Worm (Caenorhabditis elegans) whole organism, L1 larva: ENCODE results near the gene chst-1.
A peak's percentile ranks its signal among the peaks of the same experiment; 100 is the strongest.

Experiments
- F16B12.6 ChIP-seq: fragments of 150-350 bp; optimal IDR thresholded peaks from 2 replicates; lab custom pipeline; 2014; ENCODE audit warnings: missing biosample characterization, missing genetic modification characterization
- aha-1 ChIP-seq: fragments of 150-350 bp; optimal IDR thresholded peaks from 2 replicates; lab custom pipeline; 2014; ENCODE audit warnings: missing biosample characterization, missing genetic modification characterization
- alr-1 ChIP-seq: fragments of 200-800 bp; sonication (Bioruptor generic); optimal IDR thresholded peaks from 2 replicates; lab custom pipeline; 2018; ENCODE audit warnings: borderline replicate concordance, mild to moderate bottlenecking, missing genetic modification characterization, missing compliant biosample characterization
- aly-2 ChIP-seq: fragments of 150-350 bp; optimal IDR thresholded peaks from 2 replicates; lab custom pipeline; 2014; ENCODE audit warnings: missing biosample characterization, missing genetic modification characterization
- ama-1 ChIP-seq: fragments of 150-350 bp; optimal IDR thresholded peaks from 2 replicates; lab custom pipeline; 2014
- ceh-63 ChIP-seq: fragments of 200-800 bp; sonication (Bioruptor generic); optimal IDR thresholded peaks from 2 replicates; lab custom pipeline; 2018; ENCODE audit warnings: mild to moderate bottlenecking, missing genetic modification characterization, missing compliant biosample characterization
- ceh-8 ChIP-seq: fragments of 200-800 bp; sonication (Bioruptor generic); optimal IDR thresholded peaks from 2 replicates; lab custom pipeline; 2018; ENCODE audit warnings: mild to moderate bottlenecking, missing genetic modification characterization, moderate library complexity, missing compliant biosample characterization
- ceh-82 ChIP-seq, 3 experiments: fragments of 150-350 bp in 1 of 3; sonication (generic microtip) in 2 of 3; optimal IDR thresholded peaks; 2 replicates each; lab custom pipeline; 2014 to 2017; ENCODE audit warnings: missing biosample characterization in 3 of 3, missing genetic modification characterization in 3 of 3
- ceh-88 ChIP-seq: fragments of 200-800 bp; sonication (Bioruptor generic); IDR thresholded peaks from 2 replicates; pipeline ENCODE4 v1.3.6; 2022; ENCODE audit warnings: missing genetic modification characterization, missing compliant biosample characterization
- ces-1 ChIP-seq: fragments of 150-350 bp; optimal IDR thresholded peaks from 2 replicates; lab custom pipeline; 2014; ENCODE audit warnings: missing biosample characterization, missing genetic modification reagents, missing genetic modification characterization
- dpl-1 ChIP-seq, 3 experiments: fragments of 150-350 bp in 2 of 3; sonication (generic microtip) in 1 of 3; optimal IDR thresholded peaks; 2 replicates each; lab custom pipeline; 2014 to 2017; ENCODE audit warnings: missing biosample characterization in 3 of 3, missing genetic modification characterization in 3 of 3, missing genetic modification reagents in 3 of 3
- dsc-1 ChIP-seq: sonication (generic microtip); optimal IDR thresholded peaks from 2 replicates; lab custom pipeline; 2016; ENCODE audit warnings: mild to moderate bottlenecking, missing genetic modification characterization, missing compliant biosample characterization
- efl-1 ChIP-seq, 4 experiments: fragments of 150-350 bp; optimal IDR thresholded peaks in 3 of 4; peaks in 1 of 4; 1 replicate in 1 of 4; 2 replicates in 3 of 4; lab custom pipeline; 2014; ENCODE audit warnings: missing biosample characterization in 2 of 4, missing genetic modification characterization in 2 of 4, missing genetic modification reagents in 2 of 4
- efl-3 ChIP-seq: fragments of 200-800 bp; sonication (Bioruptor generic); optimal IDR thresholded peaks from 2 replicates; lab custom pipeline; 2018; ENCODE audit warnings: mild to moderate bottlenecking, missing genetic modification characterization, missing compliant biosample characterization
- egl-27 ChIP-seq, 2 experiments: fragments of 150-350 bp in 1 of 2; sonication (generic microtip); optimal IDR thresholded peaks; 3 replicates each; lab custom pipeline; 2017 to 2018; ENCODE audit warnings: missing biosample characterization in 2 of 2, missing genetic modification characterization in 2 of 2, missing genetic modification reagents in 2 of 2
- elt-2 ChIP-seq: sonication (generic microtip); optimal IDR thresholded peaks from 2 replicates; lab custom pipeline; 2016; ENCODE audit warnings: missing genetic modification characterization, mild to moderate bottlenecking, inconsistent platforms, missing compliant biosample characterization, missing genetic modification reagents
- fkh-4 ChIP-seq: sonication (generic microtip); optimal IDR thresholded peaks from 2 replicates; lab custom pipeline; 2016; ENCODE audit warnings: missing compliant biosample characterization, missing genetic modification characterization, borderline replicate concordance
- fos-1 ChIP-seq: fragments of 150-350 bp; optimal IDR thresholded peaks from 2 replicates; lab custom pipeline; 2014; ENCODE audit warnings: missing biosample characterization, missing genetic modification characterization
- grh-1 ChIP-seq: fragments of 200-800 bp; sonication (Bioruptor generic); IDR thresholded peaks from 2 replicates; pipeline ENCODE4 v1.3.6; 2022; ENCODE audit warnings: missing genetic modification reagents, missing genetic modification characterization, missing compliant biosample characterization
- hlh-17 ChIP-seq: fragments of 200-800 bp; sonication (Bioruptor generic); optimal IDR thresholded peaks from 2 replicates; lab custom pipeline; 2018; ENCODE audit warnings: missing genetic modification characterization, mild to moderate bottlenecking, missing compliant biosample characterization, moderate library complexity, borderline replicate concordance
- hpl-2 ChIP-seq: fragments of 150-350 bp; optimal IDR thresholded peaks from 2 replicates; lab custom pipeline; 2014; ENCODE audit warnings: missing biosample characterization, missing genetic modification reagents, missing genetic modification characterization
- irx-1 ChIP-seq: sonication (generic microtip); optimal IDR thresholded peaks from 2 replicates; lab custom pipeline; 2016; ENCODE audit warnings: missing genetic modification characterization, missing compliant biosample characterization
- lin-13 ChIP-seq: fragments of 150-350 bp; optimal IDR thresholded peaks from 2 replicates; lab custom pipeline; 2014; ENCODE audit warnings: missing biosample characterization, missing genetic modification reagents, missing genetic modification characterization
- lin-15B ChIP-seq: fragments of 150-350 bp; sonication (generic microtip); optimal IDR thresholded peaks from 3 replicates; lab custom pipeline; 2014; ENCODE audit warnings: missing biosample characterization, missing genetic modification characterization
- lin-35 ChIP-seq, 2 experiments: fragments of 150-350 bp; optimal IDR thresholded peaks; 2 replicates each; lab custom pipeline; 2014; ENCODE audit warnings: missing biosample characterization in 2 of 2, missing genetic modification characterization in 2 of 2, missing genetic modification reagents in 2 of 2
- lin-39 ChIP-seq: fragments of 150-350 bp; optimal IDR thresholded peaks from 2 replicates; lab custom pipeline; 2014; ENCODE audit warnings: missing biosample characterization, missing genetic modification reagents, missing genetic modification characterization
- lir-3 ChIP-seq: sonication (generic microtip); optimal IDR thresholded peaks from 2 replicates; lab custom pipeline; 2016; ENCODE audit warnings: mild to moderate bottlenecking, missing genetic modification characterization, moderate library complexity, missing compliant biosample characterization; ENCODE audit not compliant: poor library complexity
- mab-9 ChIP-seq: fragments of 200-800 bp; sonication (Bioruptor generic); IDR thresholded peaks from 2 replicates; pipeline ENCODE4 v1.3.6; 2022; ENCODE audit warnings: missing genetic modification reagents, missing genetic modification characterization, missing compliant biosample characterization
- mef-2 ChIP-seq: fragments of 150-350 bp; optimal IDR thresholded peaks from 2 replicates; lab custom pipeline; 2014; ENCODE audit warnings: missing biosample characterization, missing genetic modification characterization
- nhr-12 ChIP-seq: sonication (generic microtip); optimal IDR thresholded peaks from 2 replicates; lab custom pipeline; 2017; ENCODE audit warnings: missing biosample characterization, missing genetic modification characterization
- nhr-237 ChIP-seq: fragments of 150-350 bp; optimal IDR thresholded peaks from 2 replicates; lab custom pipeline; 2014; ENCODE audit warnings: missing biosample characterization, missing genetic modification characterization
- nhr-28 ChIP-seq: fragments of 150-350 bp; optimal IDR thresholded peaks from 2 replicates; lab custom pipeline; 2014; ENCODE audit warnings: missing biosample characterization, missing genetic modification characterization
- nhr-47 ChIP-seq: sonication (generic microtip); optimal IDR thresholded peaks from 2 replicates; lab custom pipeline; 2016; ENCODE audit warnings: mild to moderate bottlenecking, missing genetic modification characterization, moderate library complexity, missing compliant biosample characterization
- nhr-71 ChIP-seq: sonication (generic microtip); optimal IDR thresholded peaks from 2 replicates; lab custom pipeline; 2016; ENCODE audit warnings: mild to moderate bottlenecking, missing genetic modification characterization, moderate library complexity, missing compliant biosample characterization
- nhr-77 ChIP-seq: fragments of 150-350 bp; optimal IDR thresholded peaks from 2 replicates; lab custom pipeline; 2014; ENCODE audit warnings: missing biosample characterization, missing genetic modification characterization
- nhr-84 ChIP-seq: sonication (generic microtip); optimal IDR thresholded peaks from 2 replicates; lab custom pipeline; 2017; ENCODE audit warnings: missing biosample characterization, missing genetic modification characterization
- nhr-85 ChIP-seq: sonication (generic microtip); peaks from one replicate; lab custom pipeline; 2016; ENCODE audit warnings: missing genetic modification characterization, inconsistent platforms, missing compliant biosample characterization
- nhr-90 ChIP-seq: sonication (generic microtip); optimal IDR thresholded peaks from 2 replicates; lab custom pipeline; 2016; ENCODE audit warnings: mild to moderate bottlenecking, missing genetic modification characterization, missing compliant biosample characterization; ENCODE audit not compliant: poor library complexity
- pax-3 ChIP-seq: fragments of 200-800 bp; sonication (Bioruptor generic); optimal IDR thresholded peaks from 2 replicates; lab custom pipeline; 2018; ENCODE audit warnings: mild to moderate bottlenecking, missing genetic modification characterization, moderate library complexity, missing compliant biosample characterization
- rnt-1 ChIP-seq: sonication (generic microtip); optimal IDR thresholded peaks from 2 replicates; lab custom pipeline; 2016; ENCODE audit warnings: mild to moderate bottlenecking, missing genetic modification characterization, moderate library complexity, missing compliant biosample characterization
- skn-1 ChIP-seq: fragments of 150-350 bp; optimal IDR thresholded peaks from 2 replicates; lab custom pipeline; 2014; ENCODE audit warnings: missing biosample characterization, missing genetic modification characterization
- snpc-4 ChIP-seq: fragments of 150-350 bp; optimal IDR thresholded peaks from 2 replicates; lab custom pipeline; 2014; ENCODE audit warnings: missing biosample characterization, missing genetic modification characterization
- snu-23 ChIP-seq: sonication (generic microtip); optimal IDR thresholded peaks from 2 replicates; lab custom pipeline; 2016; ENCODE audit warnings: missing genetic modification characterization, missing compliant biosample characterization
- sox-4 ChIP-seq: sonication (generic microtip); optimal IDR thresholded peaks from 2 replicates; lab custom pipeline; 2016; ENCODE audit warnings: missing genetic modification characterization, missing compliant biosample characterization
- sup-37 ChIP-seq: fragments of 200-800 bp; sonication (Bioruptor generic); optimal IDR thresholded peaks from 2 replicates; lab custom pipeline; 2018; ENCODE audit warnings: mild to moderate bottlenecking, missing genetic modification characterization, missing compliant biosample characterization
- tlp-1 ChIP-seq: fragments of 150-350 bp; optimal IDR thresholded peaks from 2 replicates; lab custom pipeline; 2014; ENCODE audit warnings: missing biosample characterization, missing genetic modification characterization
- unc-130 ChIP-seq: fragments of 150-350 bp; optimal IDR thresholded peaks from 2 replicates; lab custom pipeline; 2017; ENCODE audit warnings: missing biosample characterization, missing genetic modification characterization, inconsistent platforms
- unc-86 ChIP-seq: sonication (generic microtip); optimal IDR thresholded peaks from 2 replicates; lab custom pipeline; 2016; ENCODE audit warnings: missing genetic modification characterization, missing compliant biosample characterization
- vab-15 ChIP-seq: sonication (generic microtip); optimal IDR thresholded peaks from 2 replicates; lab custom pipeline; 2017; ENCODE audit warnings: missing genotype, mild to moderate bottlenecking, missing genetic modification characterization, missing compliant biosample characterization
- zag-1 ChIP-seq: fragments of 150-350 bp; optimal IDR thresholded peaks from 2 replicates; lab custom pipeline; 2014; ENCODE audit warnings: missing biosample characterization, missing genetic modification characterization
- ztf-11 ChIP-seq, 2 experiments: sonication (generic microtip); optimal IDR thresholded peaks; 2 replicates each; lab custom pipeline; 2016 to 2017; ENCODE audit warnings: missing genetic modification characterization in 2 of 2, missing biosample characterization in 1 of 2, missing compliant biosample characterization in 1 of 2
- ztf-4 ChIP-seq: fragments of 150-350 bp; optimal IDR thresholded peaks from 2 replicates; lab custom pipeline; 2014; ENCODE audit warnings: missing biosample characterization, missing genetic modification characterization

chst-1 gene

ce11 chrII:8091528-8091927, 15.2 kb downstream of the chst-1 start (continued):
- TF ChIP-seq snu-23 (GFP tag; lab: Kevin White, UChicago) = peak; percentile 83
- TF ChIP-seq unc-130 (tag; lab: Kevin White, UChicago) = peak; percentile 8
- TF ChIP-seq nhr-237 = no peak
- TF ChIP-seq elt-2 (tag; lab: Kevin White, UChicago) = peak; percentile 78
- no peak for TF ChIP-seq ces-1 (GFP tag; lab: Kevin White, UChicago)
- TF ChIP-seq ztf-11 (tag; optimal IDR thresholded peaks at IDR 0.05; lab: Kevin White, UChicago) = no peak
- peak; percentile 49 to 71 for TF ChIP-seq lin-35 (GFP tag; optimal IDR thresholded peaks at IDR 0.05; lab: Kevin White, UChicago)
- peak; percentile 85 for TF ChIP-seq nhr-90
- TF ChIP-seq grh-1 (GFP tag; lab: Robert Waterston, UW) = peak; percentile 62
- TF ChIP-seq lir-3 (tag; lab: Kevin White, UChicago) = no peak
- peak; percentile 62 for TF ChIP-seq hpl-2 (GFP tag; lab: Kevin White, UChicago)
- TF ChIP-seq alr-1 = no peak
- TF ChIP-seq fkh-4 (tag; lab: Kevin White, UChicago) = no peak
- TF ChIP-seq aha-1 (tag; lab: Kevin White, UChicago) = no peak
- TF ChIP-seq nhr-28 (tag; lab: Kevin White, UChicago) = no peak
- peak; percentile 67 for TF ChIP-seq skn-1 (tag; lab: Kevin White, UChicago)
- no peak for TF ChIP-seq lin-15B
- TF ChIP-seq nhr-12 (tag; lab: Kevin White, UChicago) = no peak
- no peak for TF ChIP-seq unc-86 (tag; lab: Kevin White, UChicago)
- TF ChIP-seq fos-1 = peak; percentile 41
- TF ChIP-seq sup-37 = no peak
- TF ChIP-seq ama-1 = peak; percentile 73
- no peak for TF ChIP-seq efl-3 (GFP tag; lab: Kevin White, UChicago)
- TF ChIP-seq egl-27 (tag; optimal IDR thresholded peaks at IDR 0.05; lab: Kevin White, UChicago) = peak in 1 of 2 experiments; percentile 6
- no peak for TF ChIP-seq ztf-4 (tag; lab: Kevin White, UChicago)
- peak; percentile 87 for TF ChIP-seq nhr-71
- peak; percentile 46 to 57 (median 57) for TF ChIP-seq dpl-1 (GFP tag; optimal IDR thresholded peaks at IDR 0.05; lab: Kevin White, UChicago)
- peak; percentile 49 for TF ChIP-seq dsc-1 (tag; lab: Kevin White, UChicago)
- no peak for TF ChIP-seq irx-1 (tag; lab: Kevin White, UChicago)
- TF ChIP-seq pax-3 (tag; lab: Kevin White, UChicago) = peak; percentile 39
- no peak for TF ChIP-seq F16B12.6 (tag; lab: Kevin White, UChicago)
- peak; percentile 83 for TF ChIP-seq rnt-1 (tag; lab: Kevin White, UChicago)
- peak; percentile 98 for TF ChIP-seq snpc-4 (tag; lab: Kevin White, UChicago)
- no peak for TF ChIP-seq nhr-84 (tag; lab: Kevin White, UChicago)
- no peak for TF ChIP-seq mef-2 (tag; lab: Kevin White, UChicago)
- TF ChIP-seq ceh-8 (GFP tag; lab: Kevin White, UChicago) = peak; percentile 12
- TF ChIP-seq nhr-47 (tag; lab: Kevin White, UChicago) = peak; percentile 84
- TF ChIP-seq ceh-63 (GFP tag; lab: Kevin White, UChicago) = no peak
- peak; percentile 38; the same call in 1 of the 2 replicates for TF ChIP-seq mab-9 (GFP tag; lab: Robert Waterston, UW)
- TF ChIP-seq zag-1 (tag; lab: Kevin White, UChicago) = no peak
- TF ChIP-seq tlp-1 (tag; lab: Kevin White, UChicago) = no peak
- TF ChIP-seq aly-2 = peak; percentile 43
- peak; percentile 62 to 70 for TF ChIP-seq efl-1 (optimal IDR thresholded peaks at IDR 0.05; lab: Kevin White, UChicago)
- peak; percentile 23 to 95 for TF ChIP-seq efl-1 (GFP tag; optimal IDR thresholded peaks at IDR 0.05 in 1 of 2; lab: Kevin White, UChicago)
- no peak for TF ChIP-seq vab-15 (tag; lab: Kevin White, UChicago)
- TF ChIP-seq ceh-82 (tag; optimal IDR thresholded peaks at IDR 0.05; lab: Kevin White, UChicago) = peak; percentile 69 to 83 (median 74)
- peak; percentile 92 for TF ChIP-seq nhr-85
- no peak for TF ChIP-seq sox-4 (tag; lab: Kevin White, UChicago)
- peak; percentile 48 for TF ChIP-seq lin-39 (tag; lab: Kevin White, UChicago)
- no peak for TF ChIP-seq ceh-88 (GFP tag; lab: Robert Waterston, UW)
- no peak for TF ChIP-seq hlh-17 (GFP tag; lab: Kevin White, UChicago)
- peak; percentile 63 for TF ChIP-seq nhr-77 (tag; lab: Kevin White, UChicago)
- peak; percentile 34 for TF ChIP-seq lin-13
